Worm (Caenorhabditis elegans) whole organism, L2 larva: ENCODE data around the gene sgca-1.

Experiments used
- R02D3.7 ChIP-seq: fragments of 150-350 bp; optimal IDR thresholded peaks from 2 replicates; lab custom pipeline; 2014; ENCODE audit warnings: missing biosample characterization, missing genetic modification characterization
- ama-1 ChIP-seq: fragments of 150-350 bp; optimal IDR thresholded peaks from 2 replicates; lab custom pipeline; 2018; ENCODE audit warnings: inconsistent platforms
- elt-1 ChIP-seq: fragments of 150-350 bp; optimal IDR thresholded peaks from 2 replicates; lab custom pipeline; 2014; ENCODE audit warnings: missing biosample characterization, missing genetic modification characterization
- fos-1 ChIP-seq: fragments of 150-350 bp; optimal IDR thresholded peaks from 2 replicates; lab custom pipeline; 2014; ENCODE audit warnings: missing biosample characterization, missing genetic modification characterization
- mbf-1 ChIP-seq: sonication (generic microtip); optimal IDR thresholded peaks from 2 replicates; lab custom pipeline; 2017; ENCODE audit warnings: missing biosample characterization, missing genetic modification characterization
- mdl-1 ChIP-seq, 2 experiments: fragments of 150-350 bp in 1 of 2; sonication (generic microtip) in 1 of 2; optimal IDR thresholded peaks; 2 replicates each; lab custom pipeline; 2017; ENCODE audit warnings: missing biosample characterization in 2 of 2, missing genetic modification characterization in 2 of 2
- nhr-11 ChIP-seq: fragments of 150-350 bp; optimal IDR thresholded peaks from 2 replicates; lab custom pipeline; 2014; ENCODE audit warnings: missing biosample characterization, missing genetic modification characterization
- nhr-12 ChIP-seq: fragments of 150-350 bp; optimal IDR thresholded peaks from 2 replicates; lab custom pipeline; 2014; ENCODE audit warnings: missing biosample characterization, missing genetic modification characterization
- sem-4 ChIP-seq: fragments of 150-350 bp; optimal IDR thresholded peaks from 2 replicates; lab custom pipeline; 2014; ENCODE audit warnings: missing biosample characterization, missing genetic modification reagents, missing genetic modification characterization
- snpc-4 ChIP-seq: fragments of 150-350 bp; optimal IDR thresholded peaks from 2 replicates; lab custom pipeline; 2014; ENCODE audit warnings: missing biosample characterization, missing genetic modification characterization
- unc-39 ChIP-seq: fragments of 150-350 bp; optimal IDR thresholded peaks from 2 replicates; lab custom pipeline; 2014; ENCODE audit warnings: missing biosample characterization, missing genetic modification characterization
- zag-1 ChIP-seq: fragments of 150-350 bp; optimal IDR thresholded peaks from 2 replicates; lab custom pipeline; 2014; ENCODE audit warnings: missing biosample characterization, missing genetic modification characterization
- ztf-11 ChIP-seq: sonication (generic microtip); optimal IDR thresholded peaks from 2 replicates; lab custom pipeline; 2017; ENCODE audit warnings: missing biosample characterization, missing genetic modification characterization
- ztf-4 ChIP-seq: fragments of 150-350 bp; optimal IDR thresholded peaks from 2 replicates; lab custom pipeline; 2014; ENCODE audit warnings: missing biosample characterization, missing genetic modification characterization

ce11 chrX:6795843-6796521 is 6.6 kb upstream of the sgca-1 start:
- peak; percentile 44 for TF ChIP-seq fos-1 (tag; lab: Kevin White, UChicago)
- no peak for TF ChIP-seq R02D3.7
- no peak for TF ChIP-seq zag-1 (tag; lab: Kevin White, UChicago)
- no peak for TF ChIP-seq ztf-4 (tag; lab: Kevin White, UChicago)
- TF ChIP-seq snpc-4 (tag; lab: Kevin White, UChicago): no peak
- TF ChIP-seq elt-1 (tag; lab: Kevin White, UChicago): no peak
- no peak for TF ChIP-seq mbf-1 (tag; lab: Kevin White, UChicago)
- TF ChIP-seq ama-1 (lab: Kevin White, UChicago): no peak
- no peak for TF ChIP-seq nhr-11 (tag; lab: Kevin White, UChicago)
- no peak for TF ChIP-seq unc-39 (tag; lab: Kevin White, UChicago)
- no peak for TF ChIP-seq ztf-11 (tag; lab: Kevin White, UChicago)
- TF ChIP-seq sem-4 (tag; lab: Kevin White, UChicago): no peak
- no peak for TF ChIP-seq nhr-12
- no peak for TF ChIP-seq mdl-1 (tag; optimal IDR thresholded peaks at IDR 0.05; lab: Kevin White, UChicago)
